Fruit fly (Drosophila melanogaster) whole organism, embryonic: Measurements from ENCODE around the gene psh.
A peak's percentile ranks its signal among the peaks of the same experiment; 100 is the strongest.

ENCODE experiments used
- ATbp ChIP-seq: fragments of 200-800 bp; sonication (Bioruptor generic); optimal IDR thresholded peaks from 2 replicates; lab custom pipeline; 2017; ENCODE audit warnings: missing biosample characterization, mild to moderate bottlenecking, missing genetic modification characterization, missing genetic modification reagents
- Ada2b ChIP-seq: fragments of 200-800 bp; sonication (Bioruptor generic); IDR thresholded peaks from 2 replicates; pipeline ENCODE4 v1.3.6; 2022; ENCODE audit warnings: missing biosample characterization, missing genetic modification characterization
- Atf6 ChIP-seq: fragments of 200-800 bp; sonication (Bioruptor generic); IDR thresholded peaks from 2 replicates; pipeline ENCODE4 v1.3.6; 2022; ENCODE audit warnings: missing biosample characterization, missing genetic modification characterization
- CG10147 ChIP-seq: fragments of 200-800 bp; sonication (Bioruptor generic); optimal IDR thresholded peaks from 2 replicates; lab custom pipeline; 2019; ENCODE audit warnings: missing biosample characterization, mild to moderate bottlenecking, missing genetic modification characterization, moderate library complexity
- CG10654 ChIP-seq: fragments of 200-800 bp; sonication (Bioruptor generic); optimal IDR thresholded peaks from 2 replicates; lab custom pipeline; 2016; ENCODE audit warnings: missing biosample characterization, missing genetic modification characterization
- CG10979 ChIP-seq: fragments of 200-800 bp; sonication (Bioruptor generic); optimal IDR thresholded peaks from 2 replicates; lab custom pipeline; 2018; ENCODE audit warnings: missing biosample characterization, mild to moderate bottlenecking, missing genetic modification characterization, moderate library complexity
- CG11085 ChIP-seq: fragments of 200-800 bp; sonication (Bioruptor generic); IDR thresholded peaks from 2 replicates; pipeline ENCODE4 v1.3.6; 2022; ENCODE audit warnings: missing biosample characterization, missing genetic modification characterization
- CG12104 ChIP-seq: fragments of 200-800 bp; sonication (Bioruptor generic); optimal IDR thresholded peaks from 3 replicates; lab custom pipeline; 2016; ENCODE audit warnings: missing biosample characterization, missing genetic modification characterization
- CG12769 ChIP-seq: fragments of 200-800 bp; sonication (Bioruptor generic); optimal IDR thresholded peaks from 2 replicates; lab custom pipeline; 2019; ENCODE audit warnings: missing biosample characterization, mild to moderate bottlenecking, missing genetic modification characterization, moderate library complexity
- CG17359 ChIP-seq: fragments of 200-800 bp; sonication (Bioruptor generic); optimal IDR thresholded peaks from 3 replicates; lab custom pipeline; 2018; ENCODE audit warnings: missing biosample characterization, mild to moderate bottlenecking, missing genetic modification characterization, moderate library complexity
- CG17568 ChIP-seq: fragments of 200-800 bp; sonication (Bioruptor generic); optimal IDR thresholded peaks from 2 replicates; lab custom pipeline; 2018; ENCODE audit warnings: missing biosample characterization, mild to moderate bottlenecking, missing genetic modification characterization, moderate library complexity
- CG3838 ChIP-seq: fragments of 200-800 bp; sonication (Bioruptor generic); optimal IDR thresholded peaks from 3 replicates; lab custom pipeline; 2016; ENCODE audit warnings: missing biosample characterization, missing genetic modification characterization
- CG4820 ChIP-seq: fragments of 200-800 bp; sonication (Bioruptor generic); optimal IDR thresholded peaks from 3 replicates; lab custom pipeline; 2016; ENCODE audit warnings: missing biosample characterization, missing genetic modification characterization
- CG6254 ChIP-seq: fragments of 200-800 bp; sonication (Bioruptor generic); optimal IDR thresholded peaks from 3 replicates; lab custom pipeline; 2017; ENCODE audit warnings: mild to moderate bottlenecking, missing biosample characterization, missing genetic modification reagents, missing genetic modification characterization
- CG6654 ChIP-seq: fragments of 200-800 bp; sonication (Bioruptor generic); optimal IDR thresholded peaks from 2 replicates; lab custom pipeline; 2017; ENCODE audit warnings: missing biosample characterization, mild to moderate bottlenecking, missing genetic modification characterization
- CG6765 ChIP-seq: fragments of 200-800 bp; sonication (Bioruptor generic); optimal IDR thresholded peaks from 3 replicates; lab custom pipeline; 2017; ENCODE audit warnings: missing biosample characterization, mild to moderate bottlenecking, missing genetic modification characterization
- CG7271 ChIP-seq: fragments of 200-800 bp; sonication (Bioruptor generic); optimal IDR thresholded peaks from 2 replicates; lab custom pipeline; 2018; ENCODE audit warnings: missing biosample characterization, mild to moderate bottlenecking, missing genetic modification characterization, moderate library complexity
- CG7839 ChIP-seq: fragments of 200-800 bp; sonication (Bioruptor generic); optimal IDR thresholded peaks from 3 replicates; lab custom pipeline; 2018; ENCODE audit warnings: missing biosample characterization, mild to moderate bottlenecking, missing genetic modification characterization, moderate library complexity
- CG7963 ChIP-seq: fragments of 200-800 bp; sonication (Bioruptor generic); IDR thresholded peaks from 3 replicates; pipeline ENCODE4 v1.3.6; 2022; ENCODE audit warnings: missing biosample characterization, missing genetic modification characterization; ENCODE audit not compliant: partially characterized antibody
- CG8290 ChIP-seq, 3 experiments: fragments of 200-800 bp; sonication (Bioruptor generic); optimal IDR thresholded peaks; 2 replicates each; lab custom pipeline; 2016 to 2019; ENCODE audit warnings: missing biosample characterization in 3 of 3, missing genetic modification characterization in 3 of 3, mild to moderate bottlenecking in 2 of 3, moderate library complexity in 1 of 3
- CG8359 ChIP-seq: fragments of 200-800 bp; sonication (Bioruptor generic); optimal IDR thresholded peaks from 2 replicates; lab custom pipeline; 2017; ENCODE audit warnings: missing biosample characterization, mild to moderate bottlenecking, missing genetic modification characterization, borderline replicate concordance
- CG8924 ChIP-seq: fragments of 200-800 bp; optimal IDR thresholded peaks from 3 replicates; lab custom pipeline; 2019; ENCODE audit warnings: missing biosample characterization, mild to moderate bottlenecking, missing genetic modification characterization, moderate library complexity
- CTCF ChIP-seq: fragments of 200-800 bp; sonication (Bioruptor generic); optimal IDR thresholded peaks from 2 replicates; lab custom pipeline; 2017; ENCODE audit warnings: missing biosample characterization, mild to moderate bottlenecking, missing genetic modification characterization, moderate library complexity
- Dip3 ChIP-seq: fragments of 200-800 bp; sonication (Bioruptor generic); optimal IDR thresholded peaks from 3 replicates; lab custom pipeline; 2016; ENCODE audit warnings: missing biosample characterization, missing genetic modification characterization
- GATAe ChIP-seq: fragments of 200-800 bp; sonication (Bioruptor generic); conservative IDR thresholded peaks from 2 replicates; pipeline ENCODE4 v1.3.6; 2022; ENCODE audit warnings: missing biosample characterization, missing genetic modification characterization
- Hmr ChIP-seq: fragments of 200-800 bp; sonication (Bioruptor generic); optimal IDR thresholded peaks from 3 replicates; lab custom pipeline; 2017; ENCODE audit warnings: mild to moderate bottlenecking, missing biosample characterization, missing genetic modification reagents, missing genetic modification characterization
- Hsf ChIP-seq: fragments of 200-800 bp; sonication (Bioruptor generic); optimal IDR thresholded peaks from 3 replicates; lab custom pipeline; 2016; ENCODE audit warnings: missing biosample characterization, missing genetic modification characterization
- Scr ChIP-seq: fragments of 200-800 bp; sonication (Bioruptor generic); IDR thresholded peaks from 2 replicates; pipeline ENCODE4 v1.3.6; 2022; ENCODE audit warnings: missing biosample characterization, missing genetic modification characterization; ENCODE audit not compliant: partially characterized antibody
- Sox100B ChIP-seq: fragments of 200-800 bp; sonication (Bioruptor generic); optimal IDR thresholded peaks from 3 replicates; lab custom pipeline; 2018; ENCODE audit warnings: missing biosample characterization, mild to moderate bottlenecking, missing genetic modification characterization
- Stat92E ChIP-seq, 3 experiments: fragments of >200 bp in 2 of 3; fragments of 200-800 bp in 1 of 3; sonication (Bioruptor generic) in 1 of 3; optimal IDR thresholded peaks; 2 replicates each; lab custom pipeline; 2017 to 2019; ENCODE audit warnings: missing biosample characterization in 3 of 3, missing genetic modification characterization in 3 of 3, mild to moderate bottlenecking in 1 of 3, moderate library complexity in 1 of 3
- al ChIP-seq: fragments of 200-800 bp; sonication (Bioruptor generic); IDR thresholded peaks from 2 replicates; pipeline ENCODE4 v1.3.6; 2022; ENCODE audit warnings: missing biosample characterization, missing genetic modification characterization
- btn ChIP-seq: fragments of 200-800 bp; sonication (Bioruptor generic); optimal IDR thresholded peaks from 2 replicates; lab custom pipeline; 2016; ENCODE audit warnings: missing biosample characterization, missing genetic modification characterization
- crol ChIP-seq: fragments of 200-800 bp; sonication (Bioruptor generic); IDR thresholded peaks from 2 replicates; pipeline ENCODE4 v1.3.6; 2022; ENCODE audit warnings: missing biosample characterization, missing genetic modification characterization
- fru ChIP-seq: fragments of >200 bp; optimal IDR thresholded peaks from 2 replicates; lab custom pipeline; 2017
- hbn ChIP-seq: fragments of 200-800 bp; sonication (Bioruptor generic); IDR thresholded peaks from 2 replicates; pipeline ENCODE4 v1.3.6; 2022; ENCODE audit warnings: missing biosample characterization, missing genetic modification characterization; ENCODE audit not compliant: partially characterized antibody
- hkb ChIP-seq, 2 experiments: fragments of 200-800 bp in 1 of 2; fragments of >200 bp in 1 of 2; sonication (Bioruptor generic) in 1 of 2; IDR thresholded peaks in 1 of 2; optimal IDR thresholded peaks in 1 of 2; 2 replicates each; pipeline versions ENCODE4 v1.3.6 to Lab custom; 2017 to 2022; ENCODE audit warnings: missing biosample characterization in 1 of 2, missing genetic modification characterization in 1 of 2
- ken ChIP-seq: fragments of 200-800 bp; sonication (Bioruptor generic); IDR thresholded peaks from 3 replicates; pipeline ENCODE4 v1.3.6; 2022; ENCODE audit warnings: missing biosample characterization, missing genetic modification characterization
- lab ChIP-seq: fragments of 200-800 bp; sonication (Bioruptor generic); optimal IDR thresholded peaks from 3 replicates; lab custom pipeline; 2017; ENCODE audit warnings: missing biosample characterization, missing genetic modification characterization, mild to moderate bottlenecking, moderate library complexity, missing genetic modification reagents
- lbe ChIP-seq: fragments of 200-800 bp; sonication (Bioruptor generic); optimal IDR thresholded peaks from 2 replicates; lab custom pipeline; 2016; ENCODE audit warnings: missing biosample characterization, mild to moderate bottlenecking, missing genetic modification characterization
- nerfin-2 ChIP-seq: fragments of 200-800 bp; sonication (Bioruptor generic); IDR thresholded peaks from 2 replicates; pipeline ENCODE4 v1.3.6; 2022; ENCODE audit warnings: missing biosample characterization, missing genetic modification characterization; ENCODE audit not compliant: partially characterized antibody
- odd ChIP-seq: fragments of 200-800 bp; sonication (Bioruptor generic); optimal IDR thresholded peaks from 2 replicates; lab custom pipeline; 2017; ENCODE audit warnings: missing biosample characterization, mild to moderate bottlenecking, missing genetic modification characterization
- org-1 ChIP-seq: fragments of 200-800 bp; sonication (Bioruptor generic); optimal IDR thresholded peaks from 2 replicates; lab custom pipeline; 2017; ENCODE audit warnings: missing biosample characterization, missing genetic modification characterization
- prd ChIP-seq, 3 experiments: fragments of >200 bp in 2 of 3; fragments of 200-800 bp in 1 of 3; sonication (Bioruptor generic) in 1 of 3; optimal IDR thresholded peaks in 2 of 3; IDR thresholded peaks in 1 of 3; 2 replicates in 2 of 3; 3 replicates in 1 of 3; pipeline versions ENCODE4 v1.3.6 to Lab custom; 2017 to 2022; ENCODE audit warnings: missing biosample characterization in 1 of 3, missing genetic modification characterization in 1 of 3
- rib ChIP-seq: fragments of 200-800 bp; sonication (Bioruptor generic); IDR thresholded peaks from 2 replicates; pipeline ENCODE4 v1.3.6; 2022; ENCODE audit warnings: missing biosample characterization, missing genetic modification characterization
- seq ChIP-seq: fragments of 200-800 bp; sonication (Bioruptor generic); IDR thresholded peaks from 2 replicates; pipeline ENCODE4 v1.3.6; 2022; ENCODE audit warnings: missing biosample characterization, missing genetic modification characterization
- so ChIP-seq: fragments of 200-800 bp; sonication (Bioruptor generic); IDR thresholded peaks from 3 replicates; pipeline ENCODE4 v1.3.6; 2022; ENCODE audit warnings: missing biosample characterization, missing genetic modification characterization
- stwl ChIP-seq: fragments of 200-800 bp; sonication (Bioruptor generic); optimal IDR thresholded peaks from 3 replicates; lab custom pipeline; 2018; ENCODE audit warnings: missing biosample characterization, mild to moderate bottlenecking, missing genetic modification characterization, moderate library complexity
- yki ChIP-seq: fragments of >200 bp; optimal IDR thresholded peaks from 3 replicates; lab custom pipeline; 2018

Gene psh

dm6 chrX:18524594-18525266 lies 38.0 kb upstream of the psh start (continued):
- TF ChIP-seq Hsf (GFP tag; lab: Kevin White, UChicago): peak; percentile 40
- no peak for TF ChIP-seq prd (optimal IDR thresholded peaks at IDR 0.05; lab: Kevin White, UChicago)
- TF ChIP-seq prd (GFP tag; IDR thresholded peaks at IDR 0.05; lab: Robert Waterston, UW): peak; percentile 45; the same call in 1 of the 3 replicates
- TF ChIP-seq CG10654 (GFP tag; lab: Kevin White, UChicago): no peak
- no peak for TF ChIP-seq nerfin-2 (GFP tag; lab: Robert Waterston, UW)
- TF ChIP-seq odd (GFP tag; lab: Kevin White, UChicago): peak; percentile 9
- TF ChIP-seq CG6654: peak; percentile 5
- no peak for TF ChIP-seq hkb (optimal IDR thresholded peaks at IDR 0.05; lab: Kevin White, UChicago)
- peak; percentile 56 for TF ChIP-seq hkb (GFP tag; IDR thresholded peaks at IDR 0.05; lab: Robert Waterston, UW)
- peak; percentile 33 for TF ChIP-seq CG10147
- TF ChIP-seq Ada2b (GFP tag; lab: Robert Waterston, UW): no peak
- TF ChIP-seq CG12104 (GFP tag; lab: Kevin White, UChicago): peak; percentile 35
- no peak for TF ChIP-seq lbe (GFP tag; lab: Kevin White, UChicago)
- TF ChIP-seq CG7271 (tag; lab: Kevin White, UChicago): peak; percentile 16
- TF ChIP-seq CG8290 (GFP tag; optimal IDR thresholded peaks at IDR 0.05; lab: Kevin White, UChicago): no peak
- no peak for TF ChIP-seq CG8290 (tag; optimal IDR thresholded peaks at IDR 0.05; lab: Kevin White, UChicago)
- no peak for TF ChIP-seq Scr (GFP tag; lab: Robert Waterston, UW)
- peak; percentile 28 for TF ChIP-seq ATbp (GFP tag; lab: Kevin White, UChicago)
- TF ChIP-seq so: no peak
- TF ChIP-seq crol (GFP tag; lab: Robert Waterston, UW): 0 out of 2 replicates have a peak, but pooled peaks have one; percentile 10
- peak; percentile 57 for TF ChIP-seq CG8924 (tag; lab: Kevin White, UChicago)
- TF ChIP-seq Hmr (GFP tag; lab: Kevin White, UChicago): peak; percentile 9
- TF ChIP-seq CG10979 (tag; lab: Kevin White, UChicago): peak; percentile 79
- peak; percentile 67 for TF ChIP-seq Sox100B (GFP tag; lab: Kevin White, UChicago)
- no peak for TF ChIP-seq btn (GFP tag; lab: Kevin White, UChicago)
- no peak for TF ChIP-seq CG6765 (GFP tag; lab: Kevin White, UChicago)
- no peak for TF ChIP-seq al (GFP tag; lab: Robert Waterston, UW)
- no peak for TF ChIP-seq org-1 (GFP tag; lab: Kevin White, UChicago)
- no peak for TF ChIP-seq CG11085
- TF ChIP-seq Stat92E (GFP tag; optimal IDR thresholded peaks at IDR 0.05; lab: Kevin White, UChicago): no peak
- peak; percentile 50 for TF ChIP-seq CG6254
- peak; percentile 43 for TF ChIP-seq CG4820
- TF ChIP-seq CG3838 (GFP tag; lab: Kevin White, UChicago): no peak
- no peak for TF ChIP-seq CG12769 (tag; lab: Kevin White, UChicago)
- TF ChIP-seq CTCF (GFP tag; lab: Kevin White, UChicago): no peak

DNA sequence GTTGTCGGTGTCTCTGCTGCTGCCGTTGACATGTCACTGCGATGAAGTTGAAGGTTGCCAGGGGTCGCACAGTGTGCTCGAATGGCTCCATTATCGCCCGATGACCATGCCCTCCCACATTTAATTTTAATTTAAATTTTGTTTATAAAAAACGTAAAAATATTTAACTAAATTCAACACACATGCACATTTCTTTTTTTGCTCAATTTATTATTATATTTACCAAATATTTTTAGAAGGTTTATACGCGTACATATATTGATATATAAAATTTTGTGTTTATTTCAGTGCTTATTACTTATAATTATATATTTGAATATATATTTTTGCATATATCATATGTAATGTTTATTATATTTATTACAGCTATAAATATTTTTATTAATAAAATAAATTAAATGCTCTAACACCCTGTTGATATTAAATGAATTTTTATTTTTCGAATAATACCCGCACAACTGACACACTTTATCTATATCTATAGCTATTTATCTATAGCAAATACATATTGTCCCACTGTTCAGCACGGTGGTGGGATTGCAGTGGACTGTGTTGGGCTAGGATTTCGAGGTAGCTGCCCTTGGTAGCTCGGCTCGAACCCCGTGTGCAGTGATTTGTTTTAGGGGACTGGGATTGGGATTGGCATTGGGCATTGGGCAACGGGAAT lies 36.6 kb upstream of the psh start:
- no peak for TF ChIP-seq CG7963 (GFP tag; lab: Robert Waterston, UW)
- TF ChIP-seq yki (lab: Kevin White, UChicago): no peak
- TF ChIP-seq CG3838 (GFP tag; lab: Kevin White, UChicago): no peak
- no peak for TF ChIP-seq Dip3 (GFP tag; lab: Kevin White, UChicago)
- TF ChIP-seq lab (GFP tag; lab: Kevin White, UChicago): no peak
- TF ChIP-seq hbn: no peak
- TF ChIP-seq seq (GFP tag; lab: Robert Waterston, UW): no peak
- no peak for TF ChIP-seq CG8359 (GFP tag; lab: Kevin White, UChicago)
- no peak for TF ChIP-seq ken (GFP tag; lab: Robert Waterston, UW)
- TF ChIP-seq CG7839 (tag; lab: Kevin White, UChicago): peak; percentile 39
- TF ChIP-seq fru (lab: Kevin White, UChicago): no peak
- TF ChIP-seq CTCF (GFP tag; lab: Kevin White, UChicago): no peak
- TF ChIP-seq rib: no peak
- TF ChIP-seq stwl: no peak
- TF ChIP-seq CG17359 (tag; lab: Kevin White, UChicago): no peak
- TF ChIP-seq GATAe (GFP tag; lab: Robert Waterston, UW): no peak
- no peak for TF ChIP-seq CG17568 (GFP tag; lab: Kevin White, UChicago)
- TF ChIP-seq Atf6 (GFP tag; lab: Robert Waterston, UW): no peak
